Worm (Caenorhabditis elegans) whole organism, L3 larva: ENCODE results near the gene F41E6.5.

Experiments
- aly-2 ChIP-seq: fragments of 150-350 bp; optimal IDR thresholded peaks from 2 replicates; lab custom pipeline; 2014; ENCODE audit warnings: missing biosample characterization, missing genetic modification characterization
- ama-1 ChIP-seq: fragments of 150-350 bp; optimal IDR thresholded peaks from 2 replicates; lab custom pipeline; 2018
- ceh-82 ChIP-seq: fragments of 150-350 bp; optimal IDR thresholded peaks from 2 replicates; lab custom pipeline; 2014; ENCODE audit warnings: missing biosample characterization, missing genetic modification characterization
- fkh-2 ChIP-seq: fragments of 150-350 bp; optimal IDR thresholded peaks from 2 replicates; lab custom pipeline; 2014; ENCODE audit warnings: missing biosample characterization, missing genetic modification reagents, missing genetic modification characterization
- fos-1 ChIP-seq: fragments of 150-350 bp; optimal IDR thresholded peaks from 2 replicates; lab custom pipeline; 2014; ENCODE audit warnings: missing biosample characterization, missing genetic modification characterization
- jun-1 ChIP-seq: fragments of 150-350 bp; optimal IDR thresholded peaks from 2 replicates; lab custom pipeline; 2014; ENCODE audit warnings: missing biosample characterization, missing genetic modification reagents, missing genetic modification characterization
- lin-15B ChIP-seq: fragments of 150-350 bp; optimal IDR thresholded peaks from 2 replicates; lab custom pipeline; 2014; ENCODE audit warnings: missing biosample characterization, missing genetic modification characterization
- nhr-76 ChIP-seq: fragments of 150-350 bp; sonication (generic microtip); optimal IDR thresholded peaks from 5 replicates; lab custom pipeline; 2014; ENCODE audit warnings: missing biosample characterization, missing genetic modification characterization
- tbx-2 ChIP-seq: sonication (generic microtip); optimal IDR thresholded peaks from 2 replicates; lab custom pipeline; 2016; ENCODE audit warnings: mild to moderate bottlenecking, missing genetic modification characterization, missing compliant biosample characterization
- unc-39 ChIP-seq: sonication (generic microtip); optimal IDR thresholded peaks from 4 replicates; lab custom pipeline; 2017; ENCODE audit warnings: missing biosample characterization, missing genetic modification characterization
- unc-62 ChIP-seq: fragments of 150-350 bp; sonication (generic microtip); optimal IDR thresholded peaks from 4 replicates; lab custom pipeline; 2014; ENCODE audit warnings: missing biosample characterization, missing genetic modification reagents, missing genetic modification characterization
- zag-1 ChIP-seq: fragments of 150-350 bp; optimal IDR thresholded peaks from 2 replicates; lab custom pipeline; 2014; ENCODE audit warnings: missing biosample characterization, missing genetic modification characterization
- ztf-4 ChIP-seq: fragments of 150-350 bp; optimal IDR thresholded peaks from 2 replicates; lab custom pipeline; 2014; ENCODE audit warnings: missing biosample characterization, missing genetic modification characterization

- TF ChIP-seq ztf-4 (tag; lab: Kevin White, UChicago) = no peak
- TF ChIP-seq fkh-2 (tag; lab: Kevin White, UChicago) = no peak
- TF ChIP-seq jun-1 = peak; percentile 87
- TF ChIP-seq ceh-82 (tag; lab: Kevin White, UChicago) = no peak
- TF ChIP-seq nhr-76 (tag; lab: Kevin White, UChicago) = no peak
- no peak for TF ChIP-seq ama-1 (lab: Kevin White, UChicago)
- TF ChIP-seq lin-15B (tag; lab: Kevin White, UChicago) = no peak
- TF ChIP-seq fos-1 (tag; lab: Kevin White, UChicago) = no peak
- no peak for TF ChIP-seq zag-1
- TF ChIP-seq unc-39 = no peak
- TF ChIP-seq tbx-2 = no peak
- TF ChIP-seq unc-62 (GFP tag; lab: Kevin White, UChicago) = no peak
- TF ChIP-seq aly-2 (tag; lab: Kevin White, UChicago) = no peak
These were observed 47.9 kb downstream of the F41E6.5 start for ce11 chrV:8651007-8651711.
